Worm (Caenorhabditis elegans) whole organism, L3 larva: ENCODE measurements around the gene F28H6.7.

Source experiments
- ama-1 ChIP-seq: fragments of 150-350 bp; optimal IDR thresholded peaks from 2 replicates; lab custom pipeline; 2018
- daf-12 ChIP-seq: fragments of 150-350 bp; optimal IDR thresholded peaks from 2 replicates; lab custom pipeline; 2014; ENCODE audit warnings: missing biosample characterization, missing genetic modification reagents, missing genetic modification characterization
- nhr-77 ChIP-seq: fragments of 150-350 bp; optimal IDR thresholded peaks from 2 replicates; lab custom pipeline; 2014; ENCODE audit warnings: missing biosample characterization, missing genetic modification characterization

- no peak for TF ChIP-seq daf-12 (tag; lab: Kevin White, UChicago)
- TF ChIP-seq ama-1 = no peak
- no peak for TF ChIP-seq nhr-77 (tag; lab: Kevin White, UChicago)
Measured at ce11 chrX:14147400-14147799, 31.5 kb downstream of the F28H6.7 start, which contains the start of gene akt-2.
